Fruit fly (Drosophila melanogaster): ENCODE data around the gene CG31099.

DNA sequence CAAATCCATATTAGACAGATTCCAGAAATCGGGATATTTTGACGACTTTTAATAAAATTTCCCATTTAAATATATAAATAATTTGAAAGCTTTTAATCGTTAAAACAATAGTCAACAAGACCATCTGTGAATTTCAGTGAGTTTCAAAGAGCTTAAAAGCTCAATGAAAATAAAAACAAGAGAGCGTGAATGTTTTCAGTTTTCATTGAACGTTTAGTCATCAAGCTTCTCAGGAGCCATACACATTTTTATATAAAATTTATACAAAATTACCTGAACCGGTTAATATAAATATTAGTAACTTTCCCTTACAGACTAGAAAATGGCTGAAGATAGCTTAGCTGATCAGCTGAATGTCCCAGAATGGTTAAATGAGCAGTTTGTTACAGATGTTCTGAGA, 8.5 kb downstream of the CG31099 start, which contains the start of gene CG31370:
- TF ChIP-seq psq (optimal IDR thresholded peaks at IDR 0.05): no peak
- no peak for TF ChIP-seq ttk (optimal IDR thresholded peaks at IDR 0.05)
- no peak for TF ChIP-seq Sin3A (optimal IDR thresholded peaks at IDR 0.05)
- TF ChIP-seq h (optimal IDR thresholded peaks at IDR 0.05): no peak
- no peak for TF ChIP-seq insv (optimal IDR thresholded peaks at IDR 0.05)
- no peak for TF ChIP-seq Myc (optimal IDR thresholded peaks at IDR 0.05)

Measured in Kc167 (cell line).